Worm (Caenorhabditis elegans) whole organism, midembryonic: ENCODE results near the gene C27H5.2.
A peak's percentile ranks its signal among the peaks of the same experiment; 100 is the strongest.

Source experiments
- T22C8.4 ChIP-seq: fragments of 200-800 bp; sonication (Bioruptor generic); IDR thresholded peaks from 2 replicates; pipeline ENCODE4 v1.3.6; 2022; ENCODE audit warnings: missing genetic modification characterization, missing compliant biosample characterization
- flt-1 ChIP-seq: fragments of 200-800 bp; sonication (Bioruptor generic); IDR thresholded peaks from 2 replicates; pipeline ENCODE4 v1.3.6; 2022; ENCODE audit warnings: missing genetic modification characterization, missing compliant biosample characterization
- ref-1 ChIP-seq: fragments of 200-800 bp; sonication (Bioruptor generic); conservative IDR thresholded peaks from 2 replicates; pipeline ENCODE4 v1.3.6; 2022; ENCODE audit warnings: missing genetic modification reagents, missing genetic modification characterization, missing compliant biosample characterization
- tab-1 ChIP-seq: fragments of 200-800 bp; sonication (Bioruptor generic); IDR thresholded peaks from 2 replicates; pipeline ENCODE4 v1.3.6; 2022; ENCODE audit warnings: missing genetic modification characterization, missing compliant biosample characterization

- no peak for TF ChIP-seq ref-1
- TF ChIP-seq tab-1, result peak; percentile 72; the same call in 1 of the 2 replicates
- TF ChIP-seq T22C8.4, result no peak
- peak; percentile 84 for TF ChIP-seq flt-1 (GFP tag; lab: Robert Waterston, UW)
Measured at ce11 chrII:7151969-7152631, 3.3 kb upstream of the C27H5.2 start, which contains the start of gene fust-1.
